Worm (Caenorhabditis elegans) whole organism, young adult: ENCODE measurements around the gene F40H3.2.

Source experiments
- D2030.7 ChIP-seq: fragments of 200-800 bp; sonication (Bioruptor generic); IDR thresholded peaks from 2 replicates; pipeline ENCODE4 v1.3.6; 2022; ENCODE audit warnings: missing genetic modification reagents, missing genetic modification characterization, missing compliant biosample characterization
- bed-2 ChIP-seq: fragments of 200-800 bp; sonication (Bioruptor generic); IDR thresholded peaks from 2 replicates; pipeline ENCODE4 v1.3.6; 2022; ENCODE audit warnings: missing genetic modification reagents, missing genetic modification characterization, missing compliant biosample characterization
- him-1 ChIP-seq: sonication (generic microtip); optimal IDR thresholded peaks from 2 replicates; lab custom pipeline; 2016; ENCODE audit warnings: missing genotype, missing genetic modification reagents, missing genetic modification characterization, missing compliant biosample characterization
- hlh-26 ChIP-seq: fragments of 200-800 bp; sonication (Bioruptor generic); conservative IDR thresholded peaks from 2 replicates; pipeline ENCODE4 v1.3.6; 2022; ENCODE audit warnings: missing genetic modification reagents, missing genetic modification characterization, missing compliant biosample characterization
- hsf-1 ChIP-seq: fragments of 200-800 bp; sonication (Bioruptor generic); IDR thresholded peaks from 2 replicates; pipeline ENCODE4 v1.3.6; 2022; ENCODE audit warnings: missing genetic modification reagents, missing genetic modification characterization, missing compliant biosample characterization
- pha-4 ChIP-seq: fragments of 150-350 bp; sonication (generic microtip); optimal IDR thresholded peaks from 2 replicates; lab custom pipeline; 2014; ENCODE audit warnings: missing biosample characterization, missing genetic modification reagents, missing genetic modification characterization
- repo-1 ChIP-seq: sonication (generic microtip); optimal IDR thresholded peaks from 2 replicates; lab custom pipeline; 2017; ENCODE audit warnings: mild to moderate bottlenecking, missing genetic modification characterization, missing compliant biosample characterization
- snpc-1.3 ChIP-seq: sonication (generic microtip); optimal IDR thresholded peaks from 2 replicates; lab custom pipeline; 2017; ENCODE audit warnings: missing genetic modification characterization, mild to moderate bottlenecking, missing compliant biosample characterization, antibody characterized with exemption, moderate library complexity, missing genotype, missing genetic modification reagents; ENCODE audit not compliant: insufficient read depth
- snpc-4 ChIP-seq, 5 experiments: fragments of 150-350 bp in 1 of 5; sonication (generic microtip) in 4 of 5; optimal IDR thresholded peaks; 2 replicates each; lab custom pipeline; 2014 to 2018; ENCODE audit warnings: missing genetic modification characterization in 5 of 5, missing biosample characterization in 3 of 5, antibody characterized with exemption in 2 of 5, mild to moderate bottlenecking in 2 of 5, missing compliant biosample characterization in 2 of 5, missing genotype in 2 of 5, moderate library complexity in 2 of 5, missing genetic modification reagents in 1 of 5
- unc-130 ChIP-seq: sonication (generic microtip); optimal IDR thresholded peaks from 2 replicates; lab custom pipeline; 2016; ENCODE audit warnings: missing genetic modification reagents, missing genetic modification characterization, missing compliant biosample characterization
- ztf-28 ChIP-seq: fragments of 200-800 bp; sonication (Bioruptor generic); IDR thresholded peaks from 2 replicates; pipeline ENCODE4 v1.3.6; 2022; ENCODE audit warnings: missing genetic modification reagents, missing genetic modification characterization, missing compliant biosample characterization

DNA sequence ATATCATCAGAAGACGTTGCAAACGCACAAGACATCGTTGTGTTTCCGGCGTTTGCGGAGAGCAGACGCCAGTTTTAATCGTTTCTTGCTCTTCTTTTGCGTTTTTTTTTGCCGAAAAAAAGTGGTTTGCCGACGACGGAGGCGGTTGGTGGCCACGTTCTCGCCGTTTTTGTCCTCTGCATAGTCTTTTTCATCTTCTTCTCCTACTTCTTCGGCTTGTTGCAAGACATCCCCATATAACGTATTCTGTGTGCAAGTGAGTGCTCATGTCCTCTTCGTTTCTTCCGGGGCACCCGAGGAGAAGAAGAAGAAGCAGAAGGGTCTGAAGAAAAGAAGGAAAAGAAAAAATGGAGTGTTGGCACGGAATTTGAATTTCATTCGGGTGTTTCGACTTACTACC, 1.6 kb downstream of the F40H3.2 start:
- TF ChIP-seq pha-4 (tag; lab: Kevin White, UChicago) (no peak), unc-130 (GFP tag; lab: Kevin White, UChicago) (no peak), bed-2 (GFP tag; lab: Robert Waterston, UW) (no peak), him-1 (tag; lab: Kevin White, UChicago) (no peak), snpc-1.3 (tag; lab: Kevin White, UChicago) (no peak), D2030.7 (no peak), snpc-4 (GFP tag; optimal IDR thresholded peaks at IDR 0.05; lab: Kevin White, UChicago) (no peak), snpc-4 (tag; optimal IDR thresholded peaks at IDR 0.05; lab: Kevin White, UChicago) (no peak), repo-1 (tag; lab: Kevin White, UChicago) (no peak), hlh-26 (GFP tag; lab: Robert Waterston, UW) (no peak), ztf-28 (no peak), hsf-1 (GFP tag; lab: Robert Waterston, UW) (no peak)
